Fruit fly (Drosophila melanogaster) whole organism, larva: ENCODE measurements around the gene ImpE2.

ENCODE experiments used
- noc ChIP-seq: fragments of 200-800 bp; sonication (Bioruptor generic); optimal IDR thresholded peaks from 3 replicates; lab custom pipeline; 2019; ENCODE audit warnings: missing biosample characterization, mild to moderate bottlenecking, missing genetic modification characterization, moderate library complexity

Gene ImpE2

dm6 chr3L:3512567-3512966 is at the start of gene ImpE2:
Gene ImpE2 (minus strand): TSS chr3L:3512681.
- no peak for TF ChIP-seq noc (tag; lab: Kevin White, UChicago)

dm6 chr3L:3560568-3560967 is 48.1 kb upstream of the ImpE2 start:
- no peak for TF ChIP-seq noc (tag; lab: Kevin White, UChicago)

dm6 chr3L:3558104-3558503 is 45.6 kb upstream of the ImpE2 start:
- no peak for TF ChIP-seq noc (tag; lab: Kevin White, UChicago)

- peak; percentile 72 for TF ChIP-seq noc (tag; lab: Kevin White, UChicago)
Measured at dm6 chr3L:3556409-3556808, 43.9 kb upstream of the ImpE2 start.

- TF ChIP-seq noc (tag; lab: Kevin White, UChicago), result no peak
Measured at dm6 chr3L:3555094-3555493, 42.6 kb upstream of the ImpE2 start.

dm6 chr3L:3553932-3554331 is 41.5 kb upstream of the ImpE2 start:
- no peak for TF ChIP-seq noc (tag; lab: Kevin White, UChicago)

- TF ChIP-seq noc (tag; lab: Kevin White, UChicago), result no peak
Measured at dm6 chr3L:3552313-3552868, 39.9 kb upstream of the ImpE2 start.

dm6 chr3L:3551008-3551407 is 38.5 kb upstream of the ImpE2 start:
- TF ChIP-seq noc (tag; lab: Kevin White, UChicago), result no peak

- TF ChIP-seq noc (tag; lab: Kevin White, UChicago), result no peak
Measured at dm6 chr3L:3549468-3549867, 37.0 kb upstream of the ImpE2 start.

- TF ChIP-seq noc (tag; lab: Kevin White, UChicago), result no peak
Measured at dm6 chr3L:3547113-3547512, 34.6 kb upstream of the ImpE2 start.

- TF ChIP-seq noc (tag; lab: Kevin White, UChicago), result no peak
Measured at dm6 chr3L:3544930-3545329, 32.4 kb upstream of the ImpE2 start.

dm6 chr3L:3544221-3544620 is 31.7 kb upstream of the ImpE2 start:
- TF ChIP-seq noc (tag; lab: Kevin White, UChicago), result peak; percentile 52

dm6 chr3L:3543525-3543971 is 31.1 kb upstream of the ImpE2 start:
- TF ChIP-seq noc (tag; lab: Kevin White, UChicago), result peak; percentile 25

- no peak for TF ChIP-seq noc (tag; lab: Kevin White, UChicago)
Measured at dm6 chr3L:3542498-3543322, 30.2 kb upstream of the ImpE2 start.

- no peak for TF ChIP-seq noc (tag; lab: Kevin White, UChicago)
Measured at dm6 chr3L:3536905-3537665, 24.6 kb upstream of the ImpE2 start.

dm6 chr3L:3536414-3536813 is 23.9 kb upstream of the ImpE2 start:
- TF ChIP-seq noc (tag; lab: Kevin White, UChicago), result no peak
